Worm (Caenorhabditis elegans) whole organism, late embryonic: ENCODE results near the gene T01G5.7.
"Not testable (repeated sequence)": the region's sequence is repeated elsewhere in the genome, so short reads cannot be mapped to it uniquely, and the experiment has no call there.

Source experiments
- C08G9.2 ChIP-seq: sonication (generic microtip); optimal IDR thresholded peaks from 2 replicates; lab custom pipeline; 2016; ENCODE audit warnings: mild to moderate bottlenecking, missing genetic modification characterization, moderate library complexity, missing compliant biosample characterization
- C38D4.7 ChIP-seq: fragments of 200-800 bp; sonication (Bioruptor generic); optimal IDR thresholded peaks from 2 replicates; lab custom pipeline; 2018; ENCODE audit warnings: mild to moderate bottlenecking, missing genetic modification characterization, moderate library complexity, missing compliant biosample characterization
- F13H6.1 ChIP-seq: sonication (generic microtip); optimal IDR thresholded peaks from 2 replicates; lab custom pipeline; 2016; ENCODE audit warnings: missing genetic modification characterization, missing compliant biosample characterization
- K02D7.2 ChIP-seq: sonication (generic microtip); optimal IDR thresholded peaks from 2 replicates; lab custom pipeline; 2017; ENCODE audit warnings: mild to moderate bottlenecking, missing genetic modification characterization, missing compliant biosample characterization
- K09A11.1 ChIP-seq: sonication (generic microtip); optimal IDR thresholded peaks from 2 replicates; lab custom pipeline; 2017; ENCODE audit warnings: antibody characterized with exemption, mild to moderate bottlenecking, missing genetic modification characterization, missing compliant biosample characterization; ENCODE audit not compliant: insufficient read depth
- T23F11.4 ChIP-seq: fragments of 200-800 bp; sonication (Bioruptor generic); optimal IDR thresholded peaks from 2 replicates; lab custom pipeline; 2018; ENCODE audit warnings: mild to moderate bottlenecking, missing genetic modification characterization, missing compliant biosample characterization
- ahr-1 ChIP-seq: sonication (generic microtip); optimal IDR thresholded peaks from 2 replicates; lab custom pipeline; 2016; ENCODE audit warnings: missing genetic modification characterization, missing compliant biosample characterization
- ceh-14 ChIP-seq: sonication (generic microtip); optimal IDR thresholded peaks from 2 replicates; lab custom pipeline; 2016; ENCODE audit warnings: missing genotype, missing genetic modification characterization, missing compliant biosample characterization
- ceh-18 ChIP-seq: sonication (generic microtip); optimal IDR thresholded peaks from 2 replicates; lab custom pipeline; 2016; ENCODE audit warnings: missing genetic modification characterization, missing compliant biosample characterization
- ceh-2 ChIP-seq: sonication (generic microtip); optimal IDR thresholded peaks from 2 replicates; lab custom pipeline; 2016; ENCODE audit warnings: missing genotype, missing genetic modification characterization, missing compliant biosample characterization
- ceh-22 ChIP-seq: sonication (generic microtip); optimal IDR thresholded peaks from 2 replicates; lab custom pipeline; 2017; ENCODE audit warnings: missing biosample characterization, missing genetic modification characterization
- ceh-31 ChIP-seq: sonication (generic microtip); optimal IDR thresholded peaks from 2 replicates; lab custom pipeline; 2016; ENCODE audit warnings: missing genetic modification characterization, missing compliant biosample characterization
- ceh-34 ChIP-seq: sonication (generic microtip); optimal IDR thresholded peaks from 2 replicates; lab custom pipeline; 2016; ENCODE audit warnings: mild to moderate bottlenecking, missing genetic modification characterization, missing compliant biosample characterization
- ceh-45 ChIP-seq: fragments of 200-800 bp; sonication (Bioruptor generic); IDR thresholded peaks from 2 replicates; pipeline ENCODE4 v1.3.6; 2022; ENCODE audit warnings: missing genetic modification reagents, missing genetic modification characterization, missing compliant biosample characterization
- che-1 ChIP-seq: sonication (generic microtip); optimal IDR thresholded peaks from 2 replicates; lab custom pipeline; 2016; ENCODE audit warnings: mild to moderate bottlenecking, missing genetic modification characterization, missing compliant biosample characterization
- dmd-4 ChIP-seq: sonication (generic microtip); optimal IDR thresholded peaks from 2 replicates; lab custom pipeline; 2016; ENCODE audit warnings: borderline replicate concordance, missing genetic modification characterization, missing compliant biosample characterization
- elt-2 ChIP-seq: sonication (generic microtip); optimal IDR thresholded peaks from 2 replicates; lab custom pipeline; 2016; ENCODE audit warnings: missing genetic modification reagents, missing genetic modification characterization, missing compliant biosample characterization
- elt-4 ChIP-seq: sonication (generic microtip); optimal IDR thresholded peaks from 2 replicates; lab custom pipeline; 2016; ENCODE audit warnings: missing genetic modification characterization, missing compliant biosample characterization
- eyg-1 ChIP-seq: sonication (generic microtip); optimal IDR thresholded peaks from 2 replicates; lab custom pipeline; 2016; ENCODE audit warnings: missing genotype, missing genetic modification characterization, missing compliant biosample characterization
- fax-1 ChIP-seq: sonication (generic microtip); optimal IDR thresholded peaks from 2 replicates; lab custom pipeline; 2016; ENCODE audit warnings: missing genotype, missing genetic modification characterization, missing compliant biosample characterization
- fkh-10 ChIP-seq: fragments of 150-350 bp; optimal IDR thresholded peaks from 2 replicates; lab custom pipeline; 2014; ENCODE audit warnings: missing biosample characterization, missing genetic modification reagents, missing genetic modification characterization
- fkh-6 ChIP-seq: sonication (generic microtip); optimal IDR thresholded peaks from 2 replicates; lab custom pipeline; 2016; ENCODE audit warnings: missing genetic modification characterization, missing compliant biosample characterization
- gmeb-2 ChIP-seq: sonication (generic microtip); optimal IDR thresholded peaks from 2 replicates; lab custom pipeline; 2016; ENCODE audit warnings: missing genetic modification characterization, inconsistent platforms, missing compliant biosample characterization
- hlh-13 ChIP-seq: fragments of 200-800 bp; sonication (Bioruptor generic); optimal IDR thresholded peaks from 2 replicates; lab custom pipeline; 2018; ENCODE audit warnings: mild to moderate bottlenecking, missing genetic modification characterization, missing compliant biosample characterization
- hlh-30 ChIP-seq: sonication (generic microtip); optimal IDR thresholded peaks from 2 replicates; lab custom pipeline; 2017; ENCODE audit warnings: antibody characterized with exemption, missing genetic modification characterization, missing compliant biosample characterization; ENCODE audit not compliant: insufficient read depth
- hlh-8 ChIP-seq: sonication (generic microtip); optimal IDR thresholded peaks from 2 replicates; lab custom pipeline; 2016; ENCODE audit warnings: missing genotype, missing genetic modification characterization, missing compliant biosample characterization
- lim-6 ChIP-seq: sonication (generic microtip); optimal IDR thresholded peaks from 2 replicates; lab custom pipeline; 2016; ENCODE audit warnings: missing genetic modification characterization, missing compliant biosample characterization
- madf-2 ChIP-seq: sonication (generic microtip); optimal IDR thresholded peaks from 2 replicates; lab custom pipeline; 2017; ENCODE audit warnings: missing genetic modification characterization, missing compliant biosample characterization
- nfya-1 ChIP-seq: sonication (generic microtip); optimal IDR thresholded peaks from 2 replicates; lab custom pipeline; 2017; ENCODE audit warnings: missing genetic modification characterization, mild to moderate bottlenecking, missing compliant biosample characterization, antibody characterized with exemption, moderate library complexity
- nhr-11 ChIP-seq: fragments of 150-350 bp; optimal IDR thresholded peaks from 2 replicates; lab custom pipeline; 2014; ENCODE audit warnings: missing biosample characterization, missing genetic modification characterization
- nhr-232 ChIP-seq: sonication (generic microtip); optimal IDR thresholded peaks from 2 replicates; lab custom pipeline; 2016; ENCODE audit warnings: missing genetic modification characterization, missing compliant biosample characterization
- pax-1 ChIP-seq: fragments of 150-350 bp; optimal IDR thresholded peaks from 2 replicates; lab custom pipeline; 2014; ENCODE audit warnings: missing biosample characterization, missing genetic modification characterization
- pqm-1 ChIP-seq: sonication (generic microtip); optimal IDR thresholded peaks from 2 replicates; lab custom pipeline; 2016; ENCODE audit warnings: missing genetic modification characterization, missing compliant biosample characterization
- pros-1 ChIP-seq: fragments of 150-350 bp; optimal IDR thresholded peaks from 2 replicates; lab custom pipeline; 2014; ENCODE audit warnings: missing biosample characterization, missing genetic modification reagents, missing genetic modification characterization
- rnt-1 ChIP-seq: sonication (generic microtip); optimal IDR thresholded peaks from 2 replicates; lab custom pipeline; 2016; ENCODE audit warnings: missing genetic modification characterization, missing compliant biosample characterization
- sox-2 ChIP-seq: fragments of 200-800 bp; sonication (Bioruptor generic); IDR thresholded peaks from 2 replicates; pipeline ENCODE4 v1.3.6; 2022; ENCODE audit warnings: missing genetic modification reagents, missing genetic modification characterization, missing compliant biosample characterization
- syd-9 ChIP-seq: sonication (generic microtip); optimal IDR thresholded peaks from 2 replicates; lab custom pipeline; 2016; ENCODE audit warnings: mild to moderate bottlenecking, missing genetic modification characterization, moderate library complexity, missing compliant biosample characterization
- tbx-2 ChIP-seq: sonication (generic microtip); optimal IDR thresholded peaks from 2 replicates; lab custom pipeline; 2016; ENCODE audit warnings: missing genetic modification characterization, missing compliant biosample characterization
- unc-3 ChIP-seq, 2 experiments: fragments of 200-800 bp in 1 of 2; sonication (Bioruptor generic) in 1 of 2; sonication (generic microtip) in 1 of 2; conservative IDR thresholded peaks in 1 of 2; optimal IDR thresholded peaks in 1 of 2; 2 replicates each; pipeline versions ENCODE4 v1.3.6 to Lab custom; 2016 to 2022; ENCODE audit warnings: missing compliant biosample characterization in 2 of 2, missing genetic modification characterization in 2 of 2, missing genetic modification reagents in 1 of 2
- unc-42 ChIP-seq: sonication (generic microtip); optimal IDR thresholded peaks from 2 replicates; lab custom pipeline; 2016; ENCODE audit warnings: missing genotype, missing genetic modification characterization, missing compliant biosample characterization
- unc-55 ChIP-seq: sonication (generic microtip); optimal IDR thresholded peaks from 2 replicates; lab custom pipeline; 2017; ENCODE audit warnings: missing biosample characterization, missing genetic modification reagents, missing genetic modification characterization

Gene T01G5.7

DNA sequence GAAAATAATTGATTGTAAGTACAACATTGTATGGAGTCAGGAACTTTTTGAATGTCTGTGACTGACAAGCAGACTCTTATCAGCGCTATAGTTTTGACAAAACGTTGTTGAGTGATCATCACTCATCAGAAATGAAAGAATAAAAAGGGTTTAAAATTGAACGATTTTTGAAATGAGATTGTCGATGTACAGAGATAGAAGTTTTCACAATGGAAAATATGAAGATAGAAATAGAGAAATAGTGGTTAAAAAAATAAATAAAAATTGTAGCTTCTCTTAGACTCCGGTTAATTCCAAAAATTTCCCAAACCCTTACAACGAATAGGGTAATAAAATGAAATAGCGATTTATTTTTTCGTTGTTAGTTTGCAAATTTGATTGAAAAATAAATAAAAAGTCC is 13.4 kb downstream of the T01G5.7 start, which contains the start of gene ugt-30:
Gene ugt-30, minus strand, starts transcription at position 101 of the 400 bp plus-strand sequence.
- TF ChIP-seq pax-1 (tag; lab: Kevin White, UChicago); sox-2; fax-1 (tag; lab: Kevin White, UChicago): not testable (repeated sequence)

DNA sequence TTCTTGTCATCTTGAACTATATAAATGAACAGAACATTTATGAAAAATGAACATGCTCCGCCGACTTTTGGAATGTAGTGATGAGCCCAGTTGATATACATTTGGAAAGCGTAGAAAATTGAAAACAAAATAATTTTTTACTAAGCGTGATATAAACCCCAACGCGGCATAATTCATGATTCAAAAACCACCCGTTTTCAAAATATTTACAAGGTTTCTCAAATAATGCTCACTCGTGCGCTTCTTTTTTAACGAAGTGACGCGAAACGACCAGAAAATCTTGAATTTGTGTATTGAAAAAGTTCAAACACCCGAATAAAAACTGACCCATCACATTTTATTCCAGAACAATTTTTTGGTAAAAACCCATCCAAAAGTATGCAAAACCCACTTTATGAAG is 15.7 kb downstream of the T01G5.7 start, which contains the start of gene srj-27:
Gene srj-27, minus strand, starts transcription at position 101 of the 400 bp plus-strand sequence.
- TF ChIP-seq elt-4 (tag; lab: Kevin White, UChicago): no peak
- no peak for TF ChIP-seq rnt-1 (tag; lab: Kevin White, UChicago)
- TF ChIP-seq unc-42 (tag; lab: Kevin White, UChicago): no peak
- no peak for TF ChIP-seq ceh-45 (GFP tag; lab: Robert Waterston, UW)
- TF ChIP-seq ceh-22 (tag; lab: Kevin White, UChicago): no peak
- no peak for TF ChIP-seq nfya-1
- TF ChIP-seq hlh-8: no peak
- no peak for TF ChIP-seq F13H6.1 (tag; lab: Kevin White, UChicago)
- TF ChIP-seq, all 69 proteins: peak for 0

DNA sequence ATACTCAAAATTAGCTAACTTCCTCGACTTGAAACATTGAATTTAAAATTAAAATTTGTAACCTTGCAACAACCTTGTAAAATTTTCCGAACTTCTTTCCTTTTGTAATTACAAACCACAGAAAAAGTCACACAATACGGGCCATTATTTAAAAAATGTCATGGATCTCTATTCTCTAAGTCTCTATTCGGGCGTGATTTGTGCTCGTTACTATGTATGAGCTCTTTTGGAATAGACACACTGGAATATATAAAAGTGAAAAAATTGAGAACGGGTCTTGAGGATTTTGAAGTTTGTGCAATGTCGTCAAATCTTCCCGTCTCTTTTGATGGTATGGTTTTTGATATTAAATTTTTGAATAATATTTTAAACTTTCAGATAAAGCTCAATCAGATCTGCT is 16.2 kb downstream of the T01G5.7 start, which contains the start of gene srr-7:
Gene srr-7, plus strand, starts transcription at position 301 of the 400 bp plus-strand sequence.
- TF ChIP-seq ceh-18: no peak
- no peak for TF ChIP-seq gmeb-2
- no peak for TF ChIP-seq nhr-11 (tag; lab: Kevin White, UChicago)
- no peak for TF ChIP-seq hlh-30 (tag; lab: Kevin White, UChicago)
- TF ChIP-seq T23F11.4 (GFP tag; lab: Kevin White, UChicago): no peak

DNA sequence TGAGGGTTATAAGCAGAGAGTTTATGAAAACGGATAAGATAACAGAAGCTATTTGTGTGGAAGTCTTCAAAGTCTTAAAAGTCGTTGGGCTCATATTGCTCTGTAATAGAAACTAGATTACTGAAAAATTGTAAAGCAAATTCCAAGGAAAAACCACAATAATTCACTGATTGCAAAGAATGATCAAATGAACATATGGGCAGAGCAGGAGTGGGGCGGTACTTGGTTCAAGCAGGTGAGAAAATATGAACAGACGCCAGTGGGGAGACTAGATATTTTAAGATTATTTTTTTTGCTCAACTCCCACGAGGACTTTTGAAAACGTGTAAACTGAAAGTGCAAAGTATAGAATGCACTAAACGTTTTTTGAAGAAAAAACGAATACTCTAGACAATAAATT is 20.7 kb downstream of the T01G5.7 start, which contains the start of gene str-171:
Gene str-171, minus strand, starts transcription at position 101 of the 400 bp plus-strand sequence.
- no peak for TF ChIP-seq ceh-22 (tag; lab: Kevin White, UChicago)
- TF ChIP-seq ceh-31 (tag; lab: Kevin White, UChicago): no peak
- TF ChIP-seq hlh-13 (GFP tag; lab: Kevin White, UChicago): no peak
- no peak for TF ChIP-seq eyg-1 (tag; lab: Kevin White, UChicago)
- no peak for TF ChIP-seq ceh-2 (tag; lab: Kevin White, UChicago)
- TF ChIP-seq C08G9.2 (tag; lab: Kevin White, UChicago): no peak
- TF ChIP-seq nhr-232 (tag; lab: Kevin White, UChicago): no peak
- no peak for TF ChIP-seq C38D4.7
- no peak for TF ChIP-seq fkh-10 (GFP tag; lab: Kevin White, UChicago)
- TF ChIP-seq dmd-4: no peak
- TF ChIP-seq madf-2 (tag; lab: Kevin White, UChicago): no peak

DNA sequence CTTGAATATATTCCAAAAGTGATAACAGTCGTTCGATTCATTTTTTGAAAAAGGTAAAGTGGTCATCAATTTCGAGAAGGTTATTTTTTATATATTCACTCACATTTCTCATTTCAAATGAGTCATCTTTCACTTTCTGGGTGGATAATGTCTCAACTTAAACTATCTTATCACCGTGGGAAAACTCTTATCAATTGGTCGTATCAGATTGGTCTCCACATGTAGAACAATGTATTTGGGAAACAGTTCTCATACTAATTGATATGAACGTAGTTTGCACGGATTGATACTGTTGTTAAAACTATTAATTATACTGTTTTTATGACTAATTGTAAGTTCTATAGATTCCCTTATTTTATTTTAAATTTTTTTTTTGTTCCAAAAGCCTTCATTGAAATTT is 22.1 kb downstream of the T01G5.7 start:
- TF ChIP-seq syd-9 (tag; lab: Kevin White, UChicago) (no peak), elt-2 (tag; lab: Kevin White, UChicago) (peak; percentile 92)

DNA sequence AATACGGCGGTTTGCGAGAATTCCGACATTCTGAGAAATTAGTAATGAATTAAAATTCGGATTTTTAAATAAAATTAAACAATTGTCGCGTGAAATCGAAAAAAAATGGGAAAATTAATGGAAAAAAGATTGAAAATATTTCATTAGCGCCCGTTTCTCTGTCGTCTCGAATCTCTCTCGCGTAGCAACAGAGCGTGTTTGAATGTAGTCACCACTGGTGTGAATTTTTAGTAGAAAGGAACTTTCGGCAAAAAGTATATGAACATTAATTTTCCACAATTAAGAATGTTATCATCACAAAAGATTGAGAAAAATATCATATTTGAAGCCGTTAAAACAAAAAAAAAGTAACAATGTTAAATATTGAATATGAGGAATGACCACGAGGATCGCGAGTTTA is 25.0 kb downstream of the T01G5.7 start, which contains the start of gene aipl-1:
Gene aipl-1, minus strand, starts transcription at position 30 of the 400 bp plus-strand sequence.
- TF ChIP-seq C08G9.2 (tag; lab: Kevin White, UChicago) (peak; percentile 53), tbx-2 (tag; lab: Kevin White, UChicago) (peak; percentile 78), ceh-14 (tag; lab: Kevin White, UChicago) (peak; percentile 63), K02D7.2 (no peak), lim-6 (tag; lab: Kevin White, UChicago) (peak; percentile 8), pros-1 (tag; lab: Kevin White, UChicago) (no peak), T23F11.4 (GFP tag; lab: Kevin White, UChicago) (no peak), unc-55 (GFP tag; lab: Kevin White, UChicago) (peak; percentile 7), ceh-2 (tag; lab: Kevin White, UChicago) (peak; percentile 62), fax-1 (tag; lab: Kevin White, UChicago) (peak; percentile 36), ahr-1 (tag; lab: Kevin White, UChicago) (peak; percentile 38), fkh-6 (tag; lab: Kevin White, UChicago) (no peak), ceh-34 (tag; lab: Kevin White, UChicago) (peak; percentile 10), elt-2 (tag; lab: Kevin White, UChicago) (peak; percentile 20), unc-3 (GFP tag; conservative IDR thresholded peaks at IDR 0.05; lab: Robert Waterston, UW) (no peak), unc-3 (tag; optimal IDR thresholded peaks at IDR 0.05; lab: Kevin White, UChicago) (peak; percentile 19), K09A11.1 (tag; lab: Kevin White, UChicago) (no peak), pqm-1 (tag; lab: Kevin White, UChicago) (peak; percentile 41), che-1 (tag; lab: Kevin White, UChicago) (no peak), madf-2 (tag; lab: Kevin White, UChicago) (no peak), C38D4.7 (no peak), unc-42 (tag; lab: Kevin White, UChicago) (peak; percentile 88), ceh-31 (tag; lab: Kevin White, UChicago) (peak; percentile 91), nfya-1 (peak; percentile 35), rnt-1 (tag; lab: Kevin White, UChicago) (peak; percentile 47)
